Worm (Caenorhabditis elegans): ENCODE data around the gene hex-1.

DNA sequence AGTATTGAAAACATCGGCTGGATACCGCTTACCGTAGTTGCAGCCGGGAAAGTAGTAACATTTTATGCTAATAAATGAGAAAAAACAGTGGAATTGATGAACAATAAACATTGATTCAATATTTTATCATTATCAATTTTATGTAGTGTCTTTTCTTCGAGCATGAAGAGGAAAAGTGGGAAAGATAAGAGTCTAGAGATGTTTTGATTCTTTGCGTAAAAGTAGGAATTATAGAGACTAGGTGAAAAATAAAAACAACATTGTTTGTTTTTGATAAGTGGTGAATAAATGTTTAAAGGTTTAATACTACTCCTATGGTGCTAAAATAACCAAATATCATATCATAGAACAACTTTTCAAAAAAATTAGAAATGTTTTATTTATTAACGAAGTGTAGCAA, 41.5 kb downstream of the hex-1 start:
- TF ChIP-seq efl-3 (GFP tag; optimal IDR thresholded peaks at IDR 0.05): no peak
- TF ChIP-seq nhr-12 (tag; optimal IDR thresholded peaks at IDR 0.05): no peak
- TF ChIP-seq nhr-20 (tag; optimal IDR thresholded peaks at IDR 0.05): no peak
- TF ChIP-seq skn-1 (tag; optimal IDR thresholded peaks at IDR 0.05): no peak
- no peak for TF ChIP-seq unc-86 (tag; optimal IDR thresholded peaks at IDR 0.05)
